Worm (Caenorhabditis elegans) whole organism, L4 larva: ENCODE measurements around the gene elo-7.
A peak's percentile ranks its signal among the peaks of the same experiment; 100 is the strongest.

Source experiments
- F10B5.3 ChIP-seq: sonication (generic microtip); optimal IDR thresholded peaks from 2 replicates; lab custom pipeline; 2016; ENCODE audit warnings: mild to moderate bottlenecking, missing genetic modification characterization, missing compliant biosample characterization
- F26F4.8 ChIP-seq: fragments of 200-800 bp; sonication (Bioruptor generic); conservative IDR thresholded peaks from 2 replicates; pipeline ENCODE4 v1.3.6; 2022; ENCODE audit warnings: missing genetic modification characterization, missing compliant biosample characterization
- R02D3.7 ChIP-seq: fragments of 150-350 bp; sonication (generic microtip); optimal IDR thresholded peaks from 3 replicates; lab custom pipeline; 2014; ENCODE audit warnings: missing biosample characterization, missing genetic modification characterization
- T20F7.1 ChIP-seq: fragments of 200-800 bp; sonication (Bioruptor generic); optimal IDR thresholded peaks from 2 replicates; lab custom pipeline; 2018; ENCODE audit warnings: mild to moderate bottlenecking, missing genetic modification characterization, missing compliant biosample characterization
- T26A8.4 ChIP-seq: fragments of 200-800 bp; sonication (Bioruptor generic); IDR thresholded peaks from 2 replicates; pipeline ENCODE4 v1.3.6; 2022; ENCODE audit warnings: missing genetic modification characterization, missing compliant biosample characterization
- Y48G9A.11 ChIP-seq: fragments of 200-800 bp; sonication (Bioruptor generic); IDR thresholded peaks from 2 replicates; pipeline ENCODE4 v1.3.6; 2022; ENCODE audit warnings: missing genetic modification reagents, missing genetic modification characterization, missing compliant biosample characterization
- attf-4 ChIP-seq: sonication (generic microtip); optimal IDR thresholded peaks from 3 replicates; lab custom pipeline; 2017; ENCODE audit warnings: missing biosample characterization, missing genetic modification characterization
- ceh-20 ChIP-seq: fragments of 200-800 bp; sonication (Bioruptor generic); IDR thresholded peaks from 2 replicates; pipeline ENCODE4 v1.3.6; 2022; ENCODE audit warnings: missing genetic modification reagents, missing genetic modification characterization, missing compliant biosample characterization
- ceh-44 ChIP-seq: fragments of 200-800 bp; sonication (Bioruptor generic); IDR thresholded peaks from 2 replicates; pipeline ENCODE4 v1.3.6; 2022; ENCODE audit warnings: missing genetic modification reagents, missing genetic modification characterization, missing compliant biosample characterization
- cey-2 ChIP-seq: sonication (generic microtip); optimal IDR thresholded peaks from 3 replicates; lab custom pipeline; 2017; ENCODE audit warnings: missing genetic modification characterization, mild to moderate bottlenecking, missing compliant biosample characterization, antibody characterized with exemption, borderline replicate concordance; ENCODE audit not compliant: insufficient read depth
- ctbp-1 ChIP-seq: fragments of 200-800 bp; sonication (Bioruptor generic); IDR thresholded peaks from 2 replicates; pipeline ENCODE4 v1.3.6; 2022; ENCODE audit warnings: missing genetic modification reagents, missing genetic modification characterization, missing compliant biosample characterization
- daf-16 ChIP-seq, 3 experiments: sonication (generic microtip); optimal IDR thresholded peaks; 2 replicates each; lab custom pipeline; 2016 to 2017; ENCODE audit warnings: missing genetic modification characterization in 3 of 3, missing genetic modification reagents in 3 of 3, mild to moderate bottlenecking in 2 of 3, missing compliant biosample characterization in 2 of 3, missing biosample characterization in 1 of 3, moderate library complexity in 1 of 3
- dmd-6 ChIP-seq: fragments of 200-800 bp; sonication (Bioruptor generic); IDR thresholded peaks from 2 replicates; pipeline ENCODE4 v1.3.6; 2022; ENCODE audit warnings: missing genetic modification reagents, missing genetic modification characterization, missing compliant biosample characterization
- dpl-1 ChIP-seq: fragments of 150-350 bp; optimal IDR thresholded peaks from 2 replicates; lab custom pipeline; 2014; ENCODE audit warnings: missing biosample characterization, missing genetic modification reagents, missing genetic modification characterization
- duxl-1 ChIP-seq: sonication (generic microtip); optimal IDR thresholded peaks from 2 replicates; lab custom pipeline; 2016; ENCODE audit warnings: mild to moderate bottlenecking, missing genetic modification characterization, moderate library complexity, missing compliant biosample characterization; ENCODE audit not compliant: poor library complexity
- dve-1 ChIP-seq: sonication (generic microtip); optimal IDR thresholded peaks from 2 replicates; lab custom pipeline; 2017; ENCODE audit warnings: antibody characterized with exemption, mild to moderate bottlenecking, missing genetic modification characterization, missing compliant biosample characterization; ENCODE audit not compliant: insufficient read depth
- egl-27 ChIP-seq: sonication (generic microtip); optimal IDR thresholded peaks from 3 replicates; lab custom pipeline; 2017; ENCODE audit warnings: missing biosample characterization, missing genetic modification reagents, missing genetic modification characterization
- fos-1 ChIP-seq: fragments of 150-350 bp; optimal IDR thresholded peaks from 2 replicates; lab custom pipeline; 2014; ENCODE audit warnings: missing biosample characterization, missing genetic modification characterization
- gei-8 ChIP-seq: fragments of 200-800 bp; sonication (Bioruptor generic); optimal IDR thresholded peaks from 2 replicates; lab custom pipeline; 2018; ENCODE audit warnings: mild to moderate bottlenecking, missing genetic modification characterization, missing compliant biosample characterization
- hlh-11 ChIP-seq: fragments of 200-800 bp; sonication (Bioruptor generic); optimal IDR thresholded peaks from 2 replicates; lab custom pipeline; 2018; ENCODE audit warnings: mild to moderate bottlenecking, missing genetic modification characterization, missing compliant biosample characterization
- hlh-30 ChIP-seq: sonication (generic microtip); optimal IDR thresholded peaks from 2 replicates; lab custom pipeline; 2017; ENCODE audit warnings: antibody characterized with exemption, mild to moderate bottlenecking, missing genetic modification characterization, missing compliant biosample characterization; ENCODE audit not compliant: insufficient read depth
- lin-1 ChIP-seq: fragments of 200-800 bp; sonication (Bioruptor generic); IDR thresholded peaks from 2 replicates; pipeline ENCODE4 v1.3.6; 2022; ENCODE audit warnings: missing genetic modification reagents, missing genetic modification characterization, missing compliant biosample characterization
- lin-13 ChIP-seq: fragments of 150-350 bp; optimal IDR thresholded peaks from 2 replicates; lab custom pipeline; 2014; ENCODE audit warnings: missing biosample characterization, missing genetic modification reagents, missing genetic modification characterization
- lin-29 ChIP-seq: fragments of 200-800 bp; sonication (Bioruptor generic); IDR thresholded peaks from 2 replicates; pipeline ENCODE4 v1.3.6; 2022; ENCODE audit warnings: missing genetic modification reagents, missing genetic modification characterization, missing compliant biosample characterization
- mdt-29 ChIP-seq: fragments of 200-800 bp; sonication (Bioruptor generic); IDR thresholded peaks from 2 replicates; pipeline ENCODE4 v1.3.6; 2022; ENCODE audit warnings: missing genetic modification reagents, missing genetic modification characterization, missing compliant biosample characterization
- nhr-10 ChIP-seq: fragments of 150-350 bp; optimal IDR thresholded peaks from 2 replicates; lab custom pipeline; 2014; ENCODE audit warnings: missing biosample characterization, missing genetic modification characterization
- nhr-11 ChIP-seq: fragments of 150-350 bp; optimal IDR thresholded peaks from 2 replicates; lab custom pipeline; 2014; ENCODE audit warnings: missing biosample characterization, missing genetic modification characterization
- nhr-111 ChIP-seq: fragments of 200-800 bp; sonication (Bioruptor generic); optimal IDR thresholded peaks from 2 replicates; lab custom pipeline; 2018; ENCODE audit warnings: mild to moderate bottlenecking, missing genetic modification characterization, missing compliant biosample characterization
- nhr-28 ChIP-seq: fragments of 150-350 bp; optimal IDR thresholded peaks from 2 replicates; lab custom pipeline; 2014; ENCODE audit warnings: missing biosample characterization, missing genetic modification characterization
- nhr-42 ChIP-seq: fragments of 200-800 bp; sonication (Bioruptor generic); IDR thresholded peaks from 2 replicates; pipeline ENCODE4 v1.3.6; 2022; ENCODE audit warnings: missing genetic modification characterization, missing compliant biosample characterization
- pha-4 ChIP-seq, 2 experiments: fragments of 150-350 bp in 1 of 2; fragments of 200-800 bp in 1 of 2; sonication (Bioruptor generic) in 1 of 2; IDR thresholded peaks in 1 of 2; optimal IDR thresholded peaks in 1 of 2; 2 replicates each; pipeline versions ENCODE4 v1.3.6 to Lab custom; 2014 to 2022; ENCODE audit warnings: missing genetic modification characterization in 2 of 2, missing genetic modification reagents in 2 of 2, missing biosample characterization in 1 of 2, missing compliant biosample characterization in 1 of 2
- php-3 ChIP-seq: fragments of 200-800 bp; sonication (Bioruptor generic); IDR thresholded peaks from 2 replicates; pipeline ENCODE4 v1.3.6; 2022; ENCODE audit warnings: missing genetic modification reagents, missing genetic modification characterization, missing compliant biosample characterization
- pqm-1 ChIP-seq: sonication (generic microtip); optimal IDR thresholded peaks from 2 replicates; lab custom pipeline; 2017; ENCODE audit warnings: missing biosample characterization, missing genetic modification characterization
- skn-1 ChIP-seq: fragments of 150-350 bp; optimal IDR thresholded peaks from 2 replicates; lab custom pipeline; 2014; ENCODE audit warnings: missing biosample characterization, missing genetic modification characterization
- snpc-4 ChIP-seq: fragments of 150-350 bp; optimal IDR thresholded peaks from 2 replicates; lab custom pipeline; 2014; ENCODE audit warnings: missing biosample characterization, missing genetic modification characterization
- tra-1 ChIP-seq: fragments of 200-800 bp; sonication (Bioruptor generic); IDR thresholded peaks from 2 replicates; pipeline ENCODE4 v1.3.6; 2022; ENCODE audit warnings: missing genetic modification reagents, missing genetic modification characterization, missing compliant biosample characterization
- unc-130 ChIP-seq: sonication (generic microtip); optimal IDR thresholded peaks from 2 replicates; lab custom pipeline; 2016; ENCODE audit warnings: missing genetic modification reagents, missing genetic modification characterization, missing compliant biosample characterization
- unc-62 ChIP-seq, 3 experiments: fragments of 150-350 bp in 1 of 3; sonication (generic microtip); optimal IDR thresholded peaks in 2 of 3; peaks in 1 of 3; 1 replicate in 1 of 3; 2 replicates in 2 of 3; lab custom pipeline; 2014 to 2017; ENCODE audit warnings: missing biosample characterization in 3 of 3, missing genetic modification characterization in 3 of 3, missing genetic modification reagents in 3 of 3, missing genotype in 1 of 3
- zip-2 ChIP-seq: fragments of 150-350 bp; optimal IDR thresholded peaks from 2 replicates; lab custom pipeline; 2014; ENCODE audit warnings: missing biosample characterization, missing genetic modification characterization
- ztf-11 ChIP-seq: fragments of 150-350 bp; optimal IDR thresholded peaks from 2 replicates; lab custom pipeline; 2014; ENCODE audit warnings: missing biosample characterization, missing genetic modification characterization

The elo-7 gene

DNA sequence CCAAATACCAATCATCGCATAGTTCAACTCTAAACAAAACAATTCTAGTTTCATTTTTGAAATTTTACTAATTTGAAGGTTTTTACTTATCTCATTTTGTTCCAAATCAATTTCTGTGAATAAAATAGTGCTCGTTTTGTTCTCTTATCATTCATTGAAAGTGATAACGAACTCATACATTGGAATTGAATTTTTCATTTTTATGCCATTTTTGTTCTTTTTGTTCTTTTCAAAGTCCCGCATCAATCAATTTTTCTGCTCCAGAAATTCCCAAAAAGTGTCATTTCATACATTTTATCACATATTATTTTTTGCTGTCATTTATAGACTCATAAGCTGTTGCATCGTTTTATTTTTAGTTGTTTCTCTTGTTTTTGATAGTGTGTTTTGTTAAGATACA lies 7.8 kb downstream of the elo-7 start:
- TF ChIP-seq nhr-42 (GFP tag; lab: Robert Waterston, UW) (no peak), pha-4 (GFP tag; IDR thresholded peaks at IDR 0.05; lab: Robert Waterston, UW) (no peak), pha-4 (tag; optimal IDR thresholded peaks at IDR 0.05; lab: Kevin White, UChicago) (no peak), egl-27 (tag; lab: Kevin White, UChicago) (no peak), php-3 (GFP tag; lab: Robert Waterston, UW) (peak; percentile 60), dve-1 (tag; lab: Kevin White, UChicago) (peak; percentile 44), R02D3.7 (no peak), lin-1 (no peak), pqm-1 (tag; lab: Kevin White, UChicago) (peak; percentile 77), mdt-29 (GFP tag; lab: Robert Waterston, UW) (no peak), dmd-6 (peak; percentile 76), daf-16 (GFP tag; optimal IDR thresholded peaks at IDR 0.05; lab: Kevin White, UChicago) (no peak), daf-16 (tag; optimal IDR thresholded peaks at IDR 0.05; lab: Kevin White, UChicago) (peak; percentile 28), tra-1 (GFP tag; lab: Robert Waterston, UW) (peak; percentile 68; the same call in 1 of the 2 replicates), ceh-44 (GFP tag; lab: Robert Waterston, UW) (no peak), T20F7.1 (GFP tag; lab: Kevin White, UChicago) (peak; percentile 21), nhr-28 (tag; lab: Kevin White, UChicago) (peak; percentile 25)
- TF ChIP-seq, all 104 proteins: peak for 8

ce11 chrIV:9538214-9538613 lies 8.5 kb downstream of the elo-7 start:
- no peak for TF ChIP-seq skn-1 (tag; lab: Kevin White, UChicago)
- TF ChIP-seq tra-1 (GFP tag; lab: Robert Waterston, UW) = peak; percentile 86
- TF ChIP-seq hlh-30 (tag; lab: Kevin White, UChicago) = peak; percentile 16
- TF ChIP-seq ceh-20 = peak; percentile 67; the same call in 1 of the 2 replicates
- peak; percentile 40 for TF ChIP-seq hlh-11 (tag; lab: Kevin White, UChicago)
- peak in 1 of 2 experiments; percentile 95 for TF ChIP-seq unc-62 (GFP tag; optimal IDR thresholded peaks at IDR 0.05 in 1 of 2; lab: Kevin White, UChicago)
- TF ChIP-seq unc-62 (tag; optimal IDR thresholded peaks at IDR 0.05; lab: Kevin White, UChicago) = no peak
- TF ChIP-seq dmd-6 = peak; percentile 84
- TF ChIP-seq cey-2 (tag; lab: Kevin White, UChicago) = no peak
- peak in 1 of 2 experiments; percentile 81 for TF ChIP-seq daf-16 (GFP tag; optimal IDR thresholded peaks at IDR 0.05; lab: Kevin White, UChicago)
- no peak for TF ChIP-seq daf-16 (tag; optimal IDR thresholded peaks at IDR 0.05; lab: Kevin White, UChicago)

- TF ChIP-seq hlh-30 (tag; lab: Kevin White, UChicago) = no peak
- no peak for TF ChIP-seq F10B5.3
- TF ChIP-seq nhr-111 (GFP tag; lab: Kevin White, UChicago) = no peak
- peak; percentile 84 for TF ChIP-seq php-3 (GFP tag; lab: Robert Waterston, UW)
- no peak for TF ChIP-seq Y48G9A.11 (GFP tag; lab: Robert Waterston, UW)
- TF ChIP-seq T26A8.4 = no peak
- TF ChIP-seq attf-4 (tag; lab: Kevin White, UChicago) = no peak
- TF ChIP-seq duxl-1 (tag; lab: Kevin White, UChicago) = no peak
- no peak for TF ChIP-seq tra-1 (GFP tag; lab: Robert Waterston, UW)
- TF ChIP-seq ctbp-1 (GFP tag; lab: Robert Waterston, UW) = no peak
- TF ChIP-seq hlh-11 (tag; lab: Kevin White, UChicago) = peak; percentile 29
- peak in 1 of 2 experiments; percentile 71 for TF ChIP-seq unc-62 (GFP tag; optimal IDR thresholded peaks at IDR 0.05 in 1 of 2; lab: Kevin White, UChicago)
- no peak for TF ChIP-seq unc-62 (tag; optimal IDR thresholded peaks at IDR 0.05; lab: Kevin White, UChicago)
- peak; percentile 69 for TF ChIP-seq pqm-1 (tag; lab: Kevin White, UChicago)
- TF ChIP-seq lin-13 = no peak
- no peak for TF ChIP-seq egl-27 (tag; lab: Kevin White, UChicago)
- TF ChIP-seq gei-8 (GFP tag; lab: Kevin White, UChicago) = no peak
- TF ChIP-seq unc-130 = no peak
- no peak for TF ChIP-seq nhr-11
- TF ChIP-seq lin-29 (GFP tag; lab: Robert Waterston, UW) = no peak
- TF ChIP-seq ztf-11 = no peak
- TF ChIP-seq fos-1 (tag; lab: Kevin White, UChicago) = no peak
- TF ChIP-seq nhr-10 (tag; lab: Kevin White, UChicago) = no peak
- TF ChIP-seq dpl-1 = no peak
- no peak for TF ChIP-seq mdt-29 (GFP tag; lab: Robert Waterston, UW)
- no peak for TF ChIP-seq snpc-4 (tag; lab: Kevin White, UChicago)
- TF ChIP-seq F26F4.8 = no peak
- no peak for TF ChIP-seq zip-2 (tag; lab: Kevin White, UChicago)
- peak; percentile 50; the same call in 1 of the 2 replicates for TF ChIP-seq dmd-6
These were observed 10.7 kb downstream of the elo-7 start, which contains the start of gene fbl-1 for ce11 chrIV:9540342-9540856. fbl-1 (plus strand) TSS chrIV:9540806.
